Worm (Caenorhabditis elegans) whole organism, L4 larva: ENCODE data around the gene B0244.16.

ENCODE experiments used
- D1046.2 ChIP-seq: fragments of 200-800 bp; sonication (Bioruptor generic); IDR thresholded peaks from 2 replicates; pipeline ENCODE4 v1.3.6; 2022; ENCODE audit warnings: missing genetic modification characterization, missing compliant biosample characterization
- T20F7.1 ChIP-seq: fragments of 200-800 bp; sonication (Bioruptor generic); optimal IDR thresholded peaks from 2 replicates; lab custom pipeline; 2018; ENCODE audit warnings: mild to moderate bottlenecking, missing genetic modification characterization, missing compliant biosample characterization
- T26A8.4 ChIP-seq: fragments of 200-800 bp; sonication (Bioruptor generic); IDR thresholded peaks from 2 replicates; pipeline ENCODE4 v1.3.6; 2022; ENCODE audit warnings: missing genetic modification characterization, missing compliant biosample characterization
- ZK337.2 ChIP-seq: fragments of 200-800 bp; sonication (Bioruptor generic); IDR thresholded peaks from 2 replicates; pipeline ENCODE4 v1.3.6; 2022; ENCODE audit warnings: missing genetic modification reagents, missing genetic modification characterization, missing compliant biosample characterization
- ZK546.5 ChIP-seq, 2 experiments: sonication (generic microtip); optimal IDR thresholded peaks; 2 replicates each; lab custom pipeline; 2017; ENCODE audit warnings: missing biosample characterization in 2 of 2, missing genetic modification characterization in 2 of 2
- aha-1 ChIP-seq: fragments of 150-350 bp; peaks from one replicate; lab custom pipeline; 2014; ENCODE audit warnings: missing biosample characterization, missing genetic modification characterization
- attf-4 ChIP-seq: sonication (generic microtip); optimal IDR thresholded peaks from 3 replicates; lab custom pipeline; 2017; ENCODE audit warnings: missing biosample characterization, missing genetic modification characterization
- ceh-28 ChIP-seq: fragments of 150-350 bp; optimal IDR thresholded peaks from 2 replicates; lab custom pipeline; 2014; ENCODE audit warnings: missing biosample characterization, missing genetic modification reagents, missing genetic modification characterization
- ceh-44 ChIP-seq: fragments of 200-800 bp; sonication (Bioruptor generic); IDR thresholded peaks from 2 replicates; pipeline ENCODE4 v1.3.6; 2022; ENCODE audit warnings: missing genetic modification reagents, missing genetic modification characterization, missing compliant biosample characterization
- ceh-82 ChIP-seq: sonication (generic microtip); optimal IDR thresholded peaks from 2 replicates; lab custom pipeline; 2017; ENCODE audit warnings: missing biosample characterization, missing genetic modification characterization
- ces-1 ChIP-seq: fragments of 150-350 bp; sonication (generic microtip); optimal IDR thresholded peaks from 4 replicates; lab custom pipeline; 2014; ENCODE audit warnings: missing biosample characterization, missing genetic modification reagents, missing genetic modification characterization
- ctbp-1 ChIP-seq: fragments of 200-800 bp; sonication (Bioruptor generic); IDR thresholded peaks from 2 replicates; pipeline ENCODE4 v1.3.6; 2022; ENCODE audit warnings: missing genetic modification reagents, missing genetic modification characterization, missing compliant biosample characterization
- daf-19 ChIP-seq: fragments of 200-800 bp; sonication (Bioruptor generic); conservative IDR thresholded peaks from 2 replicates; pipeline ENCODE4 v1.3.6; 2022; ENCODE audit warnings: missing genetic modification characterization, missing compliant biosample characterization
- daf-8 ChIP-seq: fragments of 200-800 bp; sonication (Bioruptor generic); IDR thresholded peaks from 2 replicates; pipeline ENCODE4 v1.3.6; 2022; ENCODE audit warnings: missing genetic modification characterization, missing compliant biosample characterization
- dmd-6 ChIP-seq: fragments of 200-800 bp; sonication (Bioruptor generic); IDR thresholded peaks from 2 replicates; pipeline ENCODE4 v1.3.6; 2022; ENCODE audit warnings: missing genetic modification reagents, missing genetic modification characterization, missing compliant biosample characterization
- duxl-1 ChIP-seq: sonication (generic microtip); optimal IDR thresholded peaks from 2 replicates; lab custom pipeline; 2016; ENCODE audit warnings: mild to moderate bottlenecking, missing genetic modification characterization, moderate library complexity, missing compliant biosample characterization; ENCODE audit not compliant: poor library complexity
- dve-1 ChIP-seq: sonication (generic microtip); optimal IDR thresholded peaks from 2 replicates; lab custom pipeline; 2017; ENCODE audit warnings: antibody characterized with exemption, mild to moderate bottlenecking, missing genetic modification characterization, missing compliant biosample characterization; ENCODE audit not compliant: insufficient read depth
- egl-43 ChIP-seq: fragments of 200-800 bp; sonication (Bioruptor generic); IDR thresholded peaks from 2 replicates; pipeline ENCODE4 v1.3.6; 2022; ENCODE audit warnings: missing genetic modification reagents, missing genetic modification characterization, missing compliant biosample characterization
- fkh-10 ChIP-seq: fragments of 150-350 bp; optimal IDR thresholded peaks from 2 replicates; lab custom pipeline; 2014; ENCODE audit warnings: missing biosample characterization, missing genetic modification reagents, missing genetic modification characterization
- gei-8 ChIP-seq: fragments of 200-800 bp; sonication (Bioruptor generic); optimal IDR thresholded peaks from 2 replicates; lab custom pipeline; 2018; ENCODE audit warnings: mild to moderate bottlenecking, missing genetic modification characterization, missing compliant biosample characterization
- hlh-30 ChIP-seq: sonication (generic microtip); optimal IDR thresholded peaks from 2 replicates; lab custom pipeline; 2017; ENCODE audit warnings: antibody characterized with exemption, mild to moderate bottlenecking, missing genetic modification characterization, missing compliant biosample characterization; ENCODE audit not compliant: insufficient read depth
- hmg-1.1 ChIP-seq: fragments of 200-800 bp; sonication (Bioruptor generic); IDR thresholded peaks from 2 replicates; pipeline ENCODE4 v1.3.6; 2022; ENCODE audit warnings: missing genetic modification reagents, missing genetic modification characterization, missing compliant biosample characterization
- lin-13 ChIP-seq: fragments of 150-350 bp; optimal IDR thresholded peaks from 2 replicates; lab custom pipeline; 2014; ENCODE audit warnings: missing biosample characterization, missing genetic modification reagents, missing genetic modification characterization
- lsy-2 ChIP-seq, 2 experiments: fragments of 150-350 bp in 1 of 2; sonication (generic microtip) in 1 of 2; optimal IDR thresholded peaks; 2 replicates each; lab custom pipeline; 2014 to 2017; ENCODE audit warnings: missing biosample characterization in 2 of 2, missing genetic modification characterization in 2 of 2
- madf-9 ChIP-seq: fragments of 200-800 bp; sonication (Bioruptor generic); conservative IDR thresholded peaks from 2 replicates; pipeline ENCODE4 v1.3.6; 2022; ENCODE audit warnings: missing genetic modification reagents, missing genetic modification characterization, missing compliant biosample characterization
- mdl-1 ChIP-seq, 2 experiments: fragments of 150-350 bp in 1 of 2; sonication (generic microtip) in 1 of 2; optimal IDR thresholded peaks; 2 replicates each; lab custom pipeline; 2014 to 2017; ENCODE audit warnings: missing biosample characterization in 2 of 2, missing genetic modification characterization in 2 of 2
- mep-1 ChIP-seq: fragments of 150-350 bp; sonication (generic microtip); optimal IDR thresholded peaks from 3 replicates; lab custom pipeline; 2014; ENCODE audit warnings: missing biosample characterization, missing genetic modification characterization
- mes-2 ChIP-seq: sonication (generic microtip); optimal IDR thresholded peaks from 2 replicates; lab custom pipeline; 2016; ENCODE audit warnings: missing genotype, mild to moderate bottlenecking, missing genetic modification characterization, missing compliant biosample characterization; ENCODE audit not compliant: poor library complexity, severe bottlenecking
- nhr-10 ChIP-seq: fragments of 150-350 bp; optimal IDR thresholded peaks from 2 replicates; lab custom pipeline; 2014; ENCODE audit warnings: missing biosample characterization, missing genetic modification characterization
- nhr-11 ChIP-seq: fragments of 150-350 bp; optimal IDR thresholded peaks from 2 replicates; lab custom pipeline; 2014; ENCODE audit warnings: missing biosample characterization, missing genetic modification characterization
- nhr-25 ChIP-seq: sonication (generic microtip); optimal IDR thresholded peaks from 2 replicates; lab custom pipeline; 2017; ENCODE audit warnings: missing genetic modification characterization, mild to moderate bottlenecking, missing compliant biosample characterization, antibody characterized with exemption, moderate library complexity, borderline replicate concordance; ENCODE audit not compliant: insufficient read depth
- nhr-28 ChIP-seq: fragments of 150-350 bp; optimal IDR thresholded peaks from 2 replicates; lab custom pipeline; 2014; ENCODE audit warnings: missing biosample characterization, missing genetic modification characterization
- nhr-6 ChIP-seq: fragments of 150-350 bp; optimal IDR thresholded peaks from 2 replicates; lab custom pipeline; 2014; ENCODE audit warnings: missing biosample characterization, missing genetic modification characterization
- pha-4 ChIP-seq, 2 experiments: fragments of 150-350 bp in 1 of 2; fragments of 200-800 bp in 1 of 2; sonication (Bioruptor generic) in 1 of 2; IDR thresholded peaks in 1 of 2; optimal IDR thresholded peaks in 1 of 2; 2 replicates each; pipeline versions ENCODE4 v1.3.6 to Lab custom; 2014 to 2022; ENCODE audit warnings: missing genetic modification characterization in 2 of 2, missing genetic modification reagents in 2 of 2, missing biosample characterization in 1 of 2, missing compliant biosample characterization in 1 of 2
- php-3 ChIP-seq: fragments of 200-800 bp; sonication (Bioruptor generic); IDR thresholded peaks from 2 replicates; pipeline ENCODE4 v1.3.6; 2022; ENCODE audit warnings: missing genetic modification reagents, missing genetic modification characterization, missing compliant biosample characterization
- pqm-1 ChIP-seq: sonication (generic microtip); optimal IDR thresholded peaks from 2 replicates; lab custom pipeline; 2017; ENCODE audit warnings: missing biosample characterization, missing genetic modification characterization
- sdz-12 ChIP-seq: fragments of 200-800 bp; sonication (Bioruptor generic); optimal IDR thresholded peaks from 2 replicates; lab custom pipeline; 2018; ENCODE audit warnings: mild to moderate bottlenecking, missing genetic modification characterization, missing compliant biosample characterization
- skn-1 ChIP-seq: fragments of 150-350 bp; optimal IDR thresholded peaks from 2 replicates; lab custom pipeline; 2014; ENCODE audit warnings: missing biosample characterization, missing genetic modification characterization
- spr-3 ChIP-seq: fragments of 200-800 bp; sonication (Bioruptor generic); optimal IDR thresholded peaks from 2 replicates; lab custom pipeline; 2018; ENCODE audit warnings: mild to moderate bottlenecking, missing genetic modification characterization, missing compliant biosample characterization
- unc-130 ChIP-seq: sonication (generic microtip); optimal IDR thresholded peaks from 2 replicates; lab custom pipeline; 2016; ENCODE audit warnings: missing genetic modification reagents, missing genetic modification characterization, missing compliant biosample characterization
- unc-62 ChIP-seq, 3 experiments: fragments of 150-350 bp in 1 of 3; sonication (generic microtip); optimal IDR thresholded peaks in 2 of 3; peaks in 1 of 3; 1 replicate in 1 of 3; 2 replicates in 2 of 3; lab custom pipeline; 2014 to 2017; ENCODE audit warnings: missing biosample characterization in 3 of 3, missing genetic modification characterization in 3 of 3, missing genetic modification reagents in 3 of 3, missing genotype in 1 of 3
- vab-7 ChIP-seq: fragments of 200-800 bp; sonication (Bioruptor generic); IDR thresholded peaks from 2 replicates; pipeline ENCODE4 v1.3.6; 2022; ENCODE audit warnings: missing genetic modification reagents, missing genetic modification characterization, missing compliant biosample characterization
- zag-1 ChIP-seq: fragments of 150-350 bp; optimal IDR thresholded peaks from 2 replicates; lab custom pipeline; 2014; ENCODE audit warnings: missing biosample characterization, missing genetic modification characterization
- ztf-11 ChIP-seq: fragments of 150-350 bp; optimal IDR thresholded peaks from 2 replicates; lab custom pipeline; 2014; ENCODE audit warnings: missing biosample characterization, missing genetic modification characterization
- ztf-7 ChIP-seq: fragments of 150-350 bp; optimal IDR thresholded peaks from 2 replicates; lab custom pipeline; 2014; ENCODE audit warnings: missing biosample characterization, missing genetic modification characterization

B0244.16 gene

ce11 chrIII:5758519-5759099, 17.8 kb downstream of the B0244.16 start (continued):
- no peak for TF ChIP-seq vab-7 (GFP tag; lab: Robert Waterston, UW)

ce11 chrIII:5760721-5761120, 20.0 kb downstream of the B0244.16 start:
- TF ChIP-seq skn-1 (tag; lab: Kevin White, UChicago) (no peak), ctbp-1 (0 out of 2 replicates have a peak, but pooled peaks have one; percentile 7), aha-1 (tag; lab: Kevin White, UChicago) (peak; percentile 85), unc-62 (GFP tag; optimal IDR thresholded peaks at IDR 0.05 in 1 of 2; lab: Kevin White, UChicago) (peak in 1 of 2 experiments; percentile 1), unc-62 (tag; optimal IDR thresholded peaks at IDR 0.05; lab: Kevin White, UChicago) (no peak), nhr-11 (no peak), lsy-2 (tag; optimal IDR thresholded peaks at IDR 0.05; lab: Kevin White, UChicago) (peak in 1 of 2 experiments; percentile 28)

- TF ChIP-seq ces-1 (no peak), daf-19 (0 out of 2 replicates have a peak, but pooled peaks have one; percentile 8), dve-1 (peak; percentile 12), ZK546.5 (tag; optimal IDR thresholded peaks at IDR 0.05; lab: Kevin White, UChicago) (no peak), ceh-28 (tag; lab: Kevin White, UChicago) (no peak), nhr-10 (tag; lab: Kevin White, UChicago) (no peak), ztf-11 (no peak), spr-3 (GFP tag; lab: Kevin White, UChicago) (no peak), madf-9 (no peak), pqm-1 (tag; lab: Kevin White, UChicago) (no peak), ceh-82 (tag; lab: Kevin White, UChicago) (no peak), daf-8 (GFP tag; lab: Robert Waterston, UW) (no peak), ztf-7 (no peak), nhr-28 (tag; lab: Kevin White, UChicago) (no peak), unc-130 (GFP tag; lab: Kevin White, UChicago) (peak; percentile 50), php-3 (GFP tag; lab: Robert Waterston, UW) (no peak), mes-2 (tag; lab: Kevin White, UChicago) (peak; percentile 17), dmd-6 (GFP tag; lab: Robert Waterston, UW) (no peak), pha-4 (GFP tag; IDR thresholded peaks at IDR 0.05; lab: Robert Waterston, UW) (peak; percentile 65), pha-4 (tag; optimal IDR thresholded peaks at IDR 0.05; lab: Kevin White, UChicago) (no peak), duxl-1 (tag; lab: Kevin White, UChicago) (no peak), T20F7.1 (GFP tag; lab: Kevin White, UChicago) (no peak), egl-43 (GFP tag; lab: Robert Waterston, UW) (peak; percentile 88), sdz-12 (no peak), fkh-10 (GFP tag; lab: Kevin White, UChicago) (no peak), hmg-1.1 (peak; percentile 50; the same call in 1 of the 2 replicates), mep-1 (tag; lab: Kevin White, UChicago) (peak; percentile 14), skn-1 (tag; lab: Kevin White, UChicago) (no peak), ctbp-1 (peak; percentile 73), ZK337.2 (GFP tag; lab: Robert Waterston, UW) (no peak), lin-13 (no peak), D1046.2 (GFP tag; lab: Robert Waterston, UW) (0 out of 2 replicates have a peak, but pooled peaks have one; percentile 70), hlh-30 (tag; lab: Kevin White, UChicago) (peak; percentile 47), ceh-44 (GFP tag; lab: Robert Waterston, UW) (no peak), attf-4 (tag; lab: Kevin White, UChicago) (no peak), T26A8.4 (GFP tag; lab: Robert Waterston, UW) (peak; percentile 63), nhr-25 (tag; lab: Kevin White, UChicago) (no peak), nhr-11 (no peak), mdl-1 (tag; optimal IDR thresholded peaks at IDR 0.05; lab: Kevin White, UChicago) (no peak), zag-1 (no peak), gei-8 (GFP tag; lab: Kevin White, UChicago) (no peak), nhr-6 (tag; lab: Kevin White, UChicago) (no peak)
Observed at ce11 chrIII:5761886-5762285, 21.1 kb downstream of the B0244.16 start.
